Fruit fly (Drosophila melanogaster): Measurements from ENCODE around the gene CG31642.
A peak's percentile ranks its signal among the peaks of the same experiment; 100 is the strongest.

CG31642 gene

DNA sequence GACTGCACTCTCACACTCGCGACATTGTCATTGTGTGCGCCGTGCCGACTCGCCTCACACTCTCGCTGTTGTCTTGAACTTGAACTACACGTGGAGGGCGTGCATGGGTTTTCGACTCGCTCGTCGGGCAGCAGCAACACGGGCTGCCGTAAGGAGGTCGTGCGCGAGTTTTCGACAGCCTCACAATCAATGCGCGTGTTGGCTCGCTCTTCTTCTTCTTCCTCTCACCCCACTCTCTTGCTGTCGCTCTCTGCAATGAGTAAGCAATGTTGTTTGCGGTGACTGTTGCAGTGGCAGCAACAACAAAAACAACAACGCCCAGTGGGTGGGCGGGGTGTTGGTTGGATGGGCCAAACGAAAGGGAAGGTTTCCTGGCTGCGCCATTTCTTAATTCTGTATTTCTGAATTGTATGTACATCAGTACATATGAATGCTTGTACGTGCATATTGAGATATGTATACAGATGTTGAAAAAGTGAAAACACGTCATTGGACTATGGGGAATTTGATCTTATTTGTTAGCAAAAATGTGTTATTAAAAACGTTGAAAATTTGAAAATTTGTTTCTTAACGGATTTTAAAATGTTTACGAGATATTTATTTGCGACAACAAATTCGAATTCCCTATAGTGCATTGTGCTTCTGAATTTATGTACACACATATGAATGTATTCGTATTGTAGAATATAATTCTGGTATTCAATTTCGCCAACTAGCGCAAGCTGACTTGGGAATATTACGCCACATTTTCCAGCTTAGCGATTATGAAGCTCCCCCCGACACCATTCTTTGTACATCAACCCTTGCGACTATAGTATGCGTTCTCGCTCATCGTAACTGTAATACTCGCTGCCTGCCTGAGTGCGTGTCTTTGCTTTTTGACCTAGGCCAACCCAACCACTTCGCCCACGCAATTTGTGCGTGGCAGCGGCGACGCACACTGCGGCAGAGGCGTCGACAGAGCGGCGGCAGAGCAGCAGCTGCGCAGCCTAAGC lies 29.6 kb upstream of the CG31642 start (continued):
- TF ChIP-seq CG34224 (GFP tag; IDR thresholded peaks at IDR 0.05; ENCODE audit: partially characterized antibody) (peak; percentile 64; the same call in 2 of the 3 replicates), kni (GFP tag; optimal IDR thresholded peaks at IDR 0.05) (peak; percentile 97), unc-4 (GFP tag; IDR thresholded peaks at IDR 0.05; ENCODE audit: partially characterized antibody) (0 out of 2 replicates have a peak, but pooled peaks have one; percentile 38), CG7786 (GFP tag; optimal IDR thresholded peaks at IDR 0.05) (no peak), CG14965 (GFP tag; optimal IDR thresholded peaks at IDR 0.05; ENCODE audit: borderline replicate concordance) (no peak), Side (GFP tag; optimal IDR thresholded peaks at IDR 0.05) (peak; percentile 44), YL-1 (GFP tag; optimal IDR thresholded peaks at IDR 0.05) (no peak), CG10543 (GFP tag; optimal IDR thresholded peaks at IDR 0.05) (peak; percentile 98), CTCF (GFP tag; optimal IDR thresholded peaks at IDR 0.05) (no peak), tll (GFP tag; optimal IDR thresholded peaks at IDR 0.05) (peak in 1 of 2 experiments; percentile 91), lmd (GFP tag; IDR thresholded peaks at IDR 0.05) (peak; percentile 25; the same call in 1 of the 2 replicates), CkIIα-i1 (GFP tag; IDR thresholded peaks at IDR 0.05) (no peak), pnt (GFP tag; optimal IDR thresholded peaks at IDR 0.05) (no peak), CG3838 (GFP tag; optimal IDR thresholded peaks at IDR 0.05) (peak; percentile 61), CG7963 (GFP tag; IDR thresholded peaks at IDR 0.05; ENCODE audit: partially characterized antibody) (no peak), esg (GFP tag; conservative IDR thresholded peaks at IDR 0.05) (no peak), Vsx1 (GFP tag; optimal IDR thresholded peaks at IDR 0.05) (peak; percentile 25), dimm (GFP tag; IDR thresholded peaks at IDR 0.05) (no peak), CG3281 (GFP tag; optimal IDR thresholded peaks at IDR 0.05) (peak; percentile 53), zen (tag; optimal IDR thresholded peaks at IDR 0.05) (peak; percentile 67), CG8478 (optimal IDR thresholded peaks at IDR 0.05) (peak; percentile 90), zfh2 (GFP tag; optimal IDR thresholded peaks at IDR 0.05) (peak; percentile 42), Hmr (GFP tag; optimal IDR thresholded peaks at IDR 0.05) (peak; percentile 73), CG5953 (GFP tag; IDR thresholded peaks at IDR 0.05) (0 out of 2 replicates have a peak, but pooled peaks have one; percentile 20), slbo (GFP tag; IDR thresholded peaks at IDR 0.05) (peak; percentile 15; the same call in 1 of the 2 replicates), vvl (GFP tag; IDR thresholded peaks at IDR 0.05) (peak; percentile 61), slp2 (GFP tag; optimal IDR thresholded peaks at IDR 0.05) (no peak), CG1603 (tag; optimal IDR thresholded peaks at IDR 0.05) (peak; percentile 15), CG14710 (tag; optimal IDR thresholded peaks at IDR 0.05) (no peak), CG10274 (GFP tag; optimal IDR thresholded peaks at IDR 0.05) (no peak), nerfin-1 (tag; optimal IDR thresholded peaks at IDR 0.05) (peak; percentile 76), trem (tag; optimal IDR thresholded peaks at IDR 0.05) (peak; percentile 6), bowl (GFP tag; IDR thresholded peaks at IDR 0.05) (no peak), br (optimal IDR thresholded peaks at IDR 0.05) (no peak), ci (GFP tag; IDR thresholded peaks at IDR 0.05) (peak; percentile 74), CG34422 (GFP tag; IDR thresholded peaks at IDR 0.05) (peak; percentile 80; the same call in 2 of the 3 replicates), scrt (GFP tag; optimal IDR thresholded peaks at IDR 0.05) (peak; percentile 64), run (tag; optimal IDR thresholded peaks at IDR 0.05) (peak; percentile 71), CG32772 (GFP tag; IDR thresholded peaks at IDR 0.05) (no peak), CG6813 (GFP tag; optimal IDR thresholded peaks at IDR 0.05) (peak; percentile 42), ab (GFP tag; optimal IDR thresholded peaks at IDR 0.05) (peak; percentile 73), CG10366 (GFP tag; IDR thresholded peaks at IDR 0.05) (no peak), CG16815 (GFP tag; optimal IDR thresholded peaks at IDR 0.05) (peak; percentile 20), grn (GFP tag; optimal IDR thresholded peaks at IDR 0.05) (peak; percentile 13), CG12769 (tag; optimal IDR thresholded peaks at IDR 0.05) (peak; percentile 81), CG4820 (GFP tag; optimal IDR thresholded peaks at IDR 0.05) (no peak), CG3065 (GFP tag; optimal IDR thresholded peaks at IDR 0.05) (peak; percentile 46), Gug (GFP tag; IDR thresholded peaks at IDR 0.05) (no peak), Doc2 (GFP tag; IDR thresholded peaks at IDR 0.05) (no peak)

Measured in whole organism, embryonic.